Fruit fly (Drosophila melanogaster): ENCODE data around the gene CG12025.

CG12025 gene

dm6 chr3L:1885436-1885835 is 20.2 kb downstream of the CG12025 start, which contains the start of gene Tmhs (continued):
- TF ChIP-seq p53 (GFP tag; optimal IDR thresholded peaks at IDR 0.05) (no peak), CTCF (GFP tag; optimal IDR thresholded peaks at IDR 0.05) (no peak), Nf-YB (GFP tag; optimal IDR thresholded peaks at IDR 0.05) (no peak), ci (GFP tag; IDR thresholded peaks at IDR 0.05) (peak; percentile 65; the same call in 2 of the 3 replicates), Trl (optimal IDR thresholded peaks at IDR 0.05) (peak; percentile 59 to 91), Trl (GFP tag; optimal IDR thresholded peaks at IDR 0.05) (no peak), Dbx (GFP tag; IDR thresholded peaks at IDR 0.05) (no peak), CG15269 (tag; optimal IDR thresholded peaks at IDR 0.05) (no peak), Dll (GFP tag; IDR thresholded peaks at IDR 0.05; ENCODE audit: partially characterized antibody) (no peak), dysf (GFP tag; IDR thresholded peaks at IDR 0.05) (no peak), CG17829 (tag; optimal IDR thresholded peaks at IDR 0.05) (no peak), Asciz (GFP tag; optimal IDR thresholded peaks at IDR 0.05) (no peak), CG1602 (GFP tag; optimal IDR thresholded peaks at IDR 0.05) (no peak), dati (GFP tag; IDR thresholded peaks at IDR 0.05) (no peak), CG12219 (GFP tag; optimal IDR thresholded peaks at IDR 0.05) (no peak), CG17612 (GFP tag; IDR thresholded peaks at IDR 0.05) (no peak), caup (GFP tag; optimal IDR thresholded peaks at IDR 0.05; ENCODE audit: severe bottlenecking) (no peak), CG18764 (GFP tag; optimal IDR thresholded peaks at IDR 0.05) (no peak), prd (optimal IDR thresholded peaks at IDR 0.05) (no peak), prd (GFP tag; IDR thresholded peaks at IDR 0.05) (no peak), Ets65A (GFP tag) (no peak), CG8359 (GFP tag; optimal IDR thresholded peaks at IDR 0.05; ENCODE audit: borderline replicate concordance) (no peak), Neu2 (GFP tag; optimal IDR thresholded peaks at IDR 0.05; ENCODE audit: borderline replicate concordance) (no peak), chif (GFP tag; optimal IDR thresholded peaks at IDR 0.05) (no peak), CG15601 (tag; optimal IDR thresholded peaks at IDR 0.05) (no peak), CG3995 (GFP tag; optimal IDR thresholded peaks at IDR 0.05) (no peak), vfl (GFP tag; optimal IDR thresholded peaks at IDR 0.05) (no peak), CG3407 (GFP tag; optimal IDR thresholded peaks at IDR 0.05) (no peak), Rfx (GFP tag; IDR thresholded peaks at IDR 0.05) (no peak), Awh (GFP tag; IDR thresholded peaks at IDR 0.05) (0 out of 2 replicates have a peak, but pooled peaks have one; percentile 36), her (GFP tag; optimal IDR thresholded peaks at IDR 0.05) (no peak), dmrt99B (tag; optimal IDR thresholded peaks at IDR 0.05) (no peak), twi (tag; optimal IDR thresholded peaks at IDR 0.05) (no peak), Dad (GFP tag; optimal IDR thresholded peaks at IDR 0.05) (no peak), GATAe (GFP tag; conservative IDR thresholded peaks at IDR 0.05) (no peak), CG10462 (GFP tag; optimal IDR thresholded peaks at IDR 0.05) (no peak), ken (GFP tag; IDR thresholded peaks at IDR 0.05) (no peak), hth (optimal IDR thresholded peaks at IDR 0.05) (no peak), chn (GFP tag; optimal IDR thresholded peaks at IDR 0.05) (no peak), toy (GFP tag; IDR thresholded peaks at IDR 0.05) (no peak), abd-A (tag; optimal IDR thresholded peaks at IDR 0.05) (peak; percentile 39), CG32532 (GFP tag; IDR thresholded peaks at IDR 0.05) (no peak), kay (GFP tag; optimal IDR thresholded peaks at IDR 0.05) (no peak), CG16863 (GFP tag; optimal IDR thresholded peaks at IDR 0.05) (no peak), CG31365 (tag; optimal IDR thresholded peaks at IDR 0.05) (peak; percentile 35), CG6689 (GFP tag; IDR thresholded peaks at IDR 0.05) (no peak), CG14667 (GFP tag; IDR thresholded peaks at IDR 0.05) (no peak), CG2199 (GFP tag; IDR thresholded peaks at IDR 0.05) (peak; percentile 61; the same call in 1 of the 3 replicates), lab (GFP tag; optimal IDR thresholded peaks at IDR 0.05) (no peak), sqz (GFP tag; optimal IDR thresholded peaks at IDR 0.05) (no peak), CG9727 (GFP tag; optimal IDR thresholded peaks at IDR 0.05) (no peak), Spps (tag; optimal IDR thresholded peaks at IDR 0.05) (no peak), pros (GFP tag; optimal IDR thresholded peaks at IDR 0.05) (peak; percentile 94), dan (GFP tag; IDR thresholded peaks at IDR 0.05) (no peak)
